Worm (Caenorhabditis elegans) whole organism, L1 larva: Measurements from ENCODE around the gene eat-3.

ENCODE experiments used
- C04F5.9 ChIP-seq: sonication (generic microtip); optimal IDR thresholded peaks from 2 replicates; lab custom pipeline; 2016; ENCODE audit warnings: missing genetic modification characterization, missing compliant biosample characterization
- C16A3.4 ChIP-seq: fragments of 150-350 bp; optimal IDR thresholded peaks from 2 replicates; lab custom pipeline; 2014; ENCODE audit warnings: missing biosample characterization, missing genetic modification characterization
- C34B4.2 ChIP-seq: sonication (generic microtip); optimal IDR thresholded peaks from 2 replicates; lab custom pipeline; 2017; ENCODE audit warnings: mild to moderate bottlenecking, missing genetic modification characterization, missing compliant biosample characterization
- F16B12.6 ChIP-seq: fragments of 150-350 bp; optimal IDR thresholded peaks from 2 replicates; lab custom pipeline; 2014; ENCODE audit warnings: missing biosample characterization, missing genetic modification characterization
- alr-1 ChIP-seq: fragments of 200-800 bp; sonication (Bioruptor generic); optimal IDR thresholded peaks from 2 replicates; lab custom pipeline; 2018; ENCODE audit warnings: borderline replicate concordance, mild to moderate bottlenecking, missing genetic modification characterization, missing compliant biosample characterization
- aly-2 ChIP-seq: fragments of 150-350 bp; optimal IDR thresholded peaks from 2 replicates; lab custom pipeline; 2014; ENCODE audit warnings: missing biosample characterization, missing genetic modification characterization
- ama-1 ChIP-seq: fragments of 150-350 bp; optimal IDR thresholded peaks from 2 replicates; lab custom pipeline; 2014
- blmp-1 ChIP-seq: fragments of 150-350 bp; optimal IDR thresholded peaks from 2 replicates; lab custom pipeline; 2014; ENCODE audit warnings: missing biosample characterization, missing genetic modification characterization
- ceh-8 ChIP-seq: fragments of 200-800 bp; sonication (Bioruptor generic); optimal IDR thresholded peaks from 2 replicates; lab custom pipeline; 2018; ENCODE audit warnings: mild to moderate bottlenecking, missing genetic modification characterization, moderate library complexity, missing compliant biosample characterization
- ceh-88 ChIP-seq: fragments of 200-800 bp; sonication (Bioruptor generic); IDR thresholded peaks from 2 replicates; pipeline ENCODE4 v1.3.6; 2022; ENCODE audit warnings: missing genetic modification characterization, missing compliant biosample characterization
- ceh-90 ChIP-seq: sonication (generic microtip); optimal IDR thresholded peaks from 2 replicates; lab custom pipeline; 2016; ENCODE audit warnings: missing genetic modification characterization, missing compliant biosample characterization
- dpl-1 ChIP-seq, 3 experiments: fragments of 150-350 bp in 2 of 3; sonication (generic microtip) in 1 of 3; optimal IDR thresholded peaks; 2 replicates each; lab custom pipeline; 2014 to 2017; ENCODE audit warnings: missing biosample characterization in 3 of 3, missing genetic modification characterization in 3 of 3, missing genetic modification reagents in 3 of 3
- efl-3 ChIP-seq: fragments of 200-800 bp; sonication (Bioruptor generic); optimal IDR thresholded peaks from 2 replicates; lab custom pipeline; 2018; ENCODE audit warnings: mild to moderate bottlenecking, missing genetic modification characterization, missing compliant biosample characterization
- egl-13 ChIP-seq: sonication (generic microtip); optimal IDR thresholded peaks from 2 replicates; lab custom pipeline; 2016; ENCODE audit warnings: missing genotype, missing genetic modification reagents, missing genetic modification characterization, missing compliant biosample characterization
- elt-3 ChIP-seq, 6 experiments: fragments of 150-350 bp in 1 of 6; sonication (generic microtip); optimal IDR thresholded peaks; 2 replicates each; lab custom pipeline; 2017 to 2018; ENCODE audit warnings: missing biosample characterization in 6 of 6, missing genetic modification characterization in 6 of 6, inconsistent platforms in 1 of 6
- fkh-10 ChIP-seq: sonication (generic microtip); optimal IDR thresholded peaks from 2 replicates; lab custom pipeline; 2017; ENCODE audit warnings: missing biosample characterization, missing genetic modification reagents, missing genetic modification characterization
- fkh-4 ChIP-seq: sonication (generic microtip); optimal IDR thresholded peaks from 2 replicates; lab custom pipeline; 2016; ENCODE audit warnings: missing compliant biosample characterization, missing genetic modification characterization, borderline replicate concordance
- fkh-8 ChIP-seq: sonication (generic microtip); optimal IDR thresholded peaks from 2 replicates; lab custom pipeline; 2016; ENCODE audit warnings: mild to moderate bottlenecking, missing genetic modification characterization, missing compliant biosample characterization
- fos-1 ChIP-seq: fragments of 150-350 bp; optimal IDR thresholded peaks from 2 replicates; lab custom pipeline; 2014; ENCODE audit warnings: missing biosample characterization, missing genetic modification characterization
- hlh-4 ChIP-seq: sonication (generic microtip); optimal IDR thresholded peaks from 2 replicates; lab custom pipeline; 2016; ENCODE audit warnings: mild to moderate bottlenecking, missing genetic modification characterization, missing compliant biosample characterization
- hpl-2 ChIP-seq: fragments of 150-350 bp; optimal IDR thresholded peaks from 2 replicates; lab custom pipeline; 2014; ENCODE audit warnings: missing biosample characterization, missing genetic modification reagents, missing genetic modification characterization
- irx-1 ChIP-seq: sonication (generic microtip); optimal IDR thresholded peaks from 2 replicates; lab custom pipeline; 2016; ENCODE audit warnings: missing genetic modification characterization, missing compliant biosample characterization
- isw-1 ChIP-seq: fragments of 200-800 bp; sonication (Bioruptor generic); IDR thresholded peaks from 2 replicates; pipeline ENCODE4 v1.3.6; 2022; ENCODE audit warnings: missing genetic modification characterization, missing compliant biosample characterization
- jun-1 ChIP-seq: fragments of 150-350 bp; optimal IDR thresholded peaks from 2 replicates; lab custom pipeline; 2014; ENCODE audit warnings: missing biosample characterization, missing genetic modification reagents, missing genetic modification characterization
- lin-13 ChIP-seq: fragments of 150-350 bp; optimal IDR thresholded peaks from 2 replicates; lab custom pipeline; 2014; ENCODE audit warnings: missing biosample characterization, missing genetic modification reagents, missing genetic modification characterization
- lin-35 ChIP-seq, 2 experiments: fragments of 150-350 bp; optimal IDR thresholded peaks; 2 replicates each; lab custom pipeline; 2014; ENCODE audit warnings: missing biosample characterization in 2 of 2, missing genetic modification characterization in 2 of 2, missing genetic modification reagents in 2 of 2
- lsy-2 ChIP-seq, 2 experiments: fragments of 150-350 bp; optimal IDR thresholded peaks; 2 replicates each; lab custom pipeline; 2014; ENCODE audit warnings: missing biosample characterization in 2 of 2, missing genetic modification characterization in 2 of 2
- mab-9 ChIP-seq: fragments of 200-800 bp; sonication (Bioruptor generic); IDR thresholded peaks from 2 replicates; pipeline ENCODE4 v1.3.6; 2022; ENCODE audit warnings: missing genetic modification reagents, missing genetic modification characterization, missing compliant biosample characterization
- mdl-1 ChIP-seq, 2 experiments: fragments of 150-350 bp; optimal IDR thresholded peaks; 2 replicates each; lab custom pipeline; 2014 to 2017; ENCODE audit warnings: missing biosample characterization in 2 of 2, missing genetic modification characterization in 2 of 2, inconsistent platforms in 1 of 2
- mef-2 ChIP-seq: fragments of 150-350 bp; optimal IDR thresholded peaks from 2 replicates; lab custom pipeline; 2014; ENCODE audit warnings: missing biosample characterization, missing genetic modification characterization
- nhr-19 ChIP-seq: fragments of 200-800 bp; sonication (Bioruptor generic); conservative IDR thresholded peaks from 2 replicates; pipeline ENCODE4 v1.3.6; 2022; ENCODE audit warnings: missing genetic modification characterization, missing compliant biosample characterization
- nhr-20 ChIP-seq: sonication (generic microtip); optimal IDR thresholded peaks from 2 replicates; lab custom pipeline; 2016; ENCODE audit warnings: mild to moderate bottlenecking, missing genetic modification characterization, missing compliant biosample characterization
- nhr-28 ChIP-seq: fragments of 150-350 bp; optimal IDR thresholded peaks from 2 replicates; lab custom pipeline; 2014; ENCODE audit warnings: missing biosample characterization, missing genetic modification characterization
- nhr-76 ChIP-seq: sonication (generic microtip); optimal IDR thresholded peaks from 2 replicates; lab custom pipeline; 2017; ENCODE audit warnings: missing biosample characterization, missing genetic modification characterization
- nhr-77 ChIP-seq: fragments of 150-350 bp; optimal IDR thresholded peaks from 2 replicates; lab custom pipeline; 2014; ENCODE audit warnings: missing biosample characterization, missing genetic modification characterization
- nhr-85 ChIP-seq: sonication (generic microtip); peaks from one replicate; lab custom pipeline; 2016; ENCODE audit warnings: missing genetic modification characterization, inconsistent platforms, missing compliant biosample characterization
- pax-3 ChIP-seq: fragments of 200-800 bp; sonication (Bioruptor generic); optimal IDR thresholded peaks from 2 replicates; lab custom pipeline; 2018; ENCODE audit warnings: mild to moderate bottlenecking, missing genetic modification characterization, moderate library complexity, missing compliant biosample characterization
- pqm-1 ChIP-seq: sonication (generic microtip); optimal IDR thresholded peaks from 3 replicates; lab custom pipeline; 2017; ENCODE audit warnings: missing biosample characterization, missing genetic modification characterization
- skn-1 ChIP-seq: fragments of 150-350 bp; optimal IDR thresholded peaks from 2 replicates; lab custom pipeline; 2014; ENCODE audit warnings: missing biosample characterization, missing genetic modification characterization
- sptf-1 ChIP-seq: fragments of 150-350 bp; optimal IDR thresholded peaks from 2 replicates; lab custom pipeline; 2014; ENCODE audit warnings: missing biosample characterization, missing genetic modification characterization
- sup-37 ChIP-seq: fragments of 200-800 bp; sonication (Bioruptor generic); optimal IDR thresholded peaks from 2 replicates; lab custom pipeline; 2018; ENCODE audit warnings: mild to moderate bottlenecking, missing genetic modification characterization, missing compliant biosample characterization
- tbx-2 ChIP-seq: sonication (generic microtip); optimal IDR thresholded peaks from 2 replicates; lab custom pipeline; 2016; ENCODE audit warnings: missing genetic modification characterization, missing compliant biosample characterization
- unc-130 ChIP-seq: fragments of 150-350 bp; optimal IDR thresholded peaks from 2 replicates; lab custom pipeline; 2017; ENCODE audit warnings: missing biosample characterization, missing genetic modification characterization, inconsistent platforms
- unc-30 ChIP-seq: sonication (generic microtip); optimal IDR thresholded peaks from 2 replicates; lab custom pipeline; 2017; ENCODE audit warnings: missing biosample characterization, missing genetic modification characterization
- unc-62 ChIP-seq: fragments of 150-350 bp; optimal IDR thresholded peaks from 2 replicates; lab custom pipeline; 2014; ENCODE audit warnings: missing biosample characterization, missing genetic modification reagents, missing genetic modification characterization
- unc-98 ChIP-seq: fragments of 200-800 bp; sonication (Bioruptor generic); IDR thresholded peaks from 2 replicates; pipeline ENCODE4 v1.3.6; 2022; ENCODE audit warnings: missing genetic modification characterization, missing compliant biosample characterization
- vab-15 ChIP-seq: sonication (generic microtip); optimal IDR thresholded peaks from 2 replicates; lab custom pipeline; 2017; ENCODE audit warnings: missing genotype, mild to moderate bottlenecking, missing genetic modification characterization, missing compliant biosample characterization
- xbp-1 ChIP-seq: sonication (generic microtip); optimal IDR thresholded peaks from 2 replicates; lab custom pipeline; 2016; ENCODE audit warnings: missing genetic modification characterization, missing compliant biosample characterization
- zag-1 ChIP-seq: fragments of 150-350 bp; optimal IDR thresholded peaks from 2 replicates; lab custom pipeline; 2014; ENCODE audit warnings: missing biosample characterization, missing genetic modification characterization
- zip-4 ChIP-seq: fragments of 200-800 bp; sonication (Bioruptor generic); optimal IDR thresholded peaks from 2 replicates; lab custom pipeline; 2018; ENCODE audit warnings: mild to moderate bottlenecking, missing genetic modification characterization, moderate library complexity, missing compliant biosample characterization
- ztf-11 ChIP-seq, 2 experiments: sonication (generic microtip); optimal IDR thresholded peaks; 2 replicates each; lab custom pipeline; 2016 to 2017; ENCODE audit warnings: missing genetic modification characterization in 2 of 2, missing biosample characterization in 1 of 2, missing compliant biosample characterization in 1 of 2

eat-3 gene

ce11 chrII:9282787-9283186, 41.9 kb upstream of the eat-3 start (continued):
- peak; percentile 26 for TF ChIP-seq unc-62 (GFP tag; lab: Kevin White, UChicago)
- peak; percentile 89 for TF ChIP-seq C16A3.4
- TF ChIP-seq isw-1 (GFP tag; lab: Robert Waterston, UW): peak; percentile 62
- peak; percentile 46 for TF ChIP-seq egl-13 (tag; lab: Kevin White, UChicago)

ce11 chrII:9283668-9284357, 40.9 kb upstream of the eat-3 start:
- no peak for TF ChIP-seq fos-1 (tag; lab: Kevin White, UChicago)
- peak; percentile 86 for TF ChIP-seq nhr-19 (GFP tag; lab: Robert Waterston, UW)
- TF ChIP-seq dpl-1 (GFP tag; optimal IDR thresholded peaks at IDR 0.05; lab: Kevin White, UChicago): peak in 2 of 3 experiments; percentile 19 to 51
- TF ChIP-seq C34B4.2 (tag; lab: Kevin White, UChicago): no peak
- peak; percentile 33 for TF ChIP-seq fkh-8 (tag; lab: Kevin White, UChicago)
- TF ChIP-seq efl-3 (GFP tag; lab: Kevin White, UChicago): no peak
- peak; percentile 79 for TF ChIP-seq blmp-1 (tag; lab: Kevin White, UChicago)
- TF ChIP-seq fkh-4 (tag; lab: Kevin White, UChicago): no peak
- no peak for TF ChIP-seq nhr-28 (tag; lab: Kevin White, UChicago)
- TF ChIP-seq ztf-11 (tag; optimal IDR thresholded peaks at IDR 0.05; lab: Kevin White, UChicago): no peak
- no peak for TF ChIP-seq mab-9 (GFP tag; lab: Robert Waterston, UW)
- peak in 1 of 2 experiments; percentile 98 for TF ChIP-seq mdl-1 (tag; optimal IDR thresholded peaks at IDR 0.05; lab: Kevin White, UChicago)
- peak; percentile 63 for TF ChIP-seq ama-1 (lab: Kevin White, UChicago)
- peak; percentile 93 for TF ChIP-seq nhr-20
- no peak for TF ChIP-seq ceh-90 (tag; lab: Kevin White, UChicago)
- no peak for TF ChIP-seq fkh-10
- TF ChIP-seq nhr-77 (tag; lab: Kevin White, UChicago): no peak
- TF ChIP-seq nhr-85 (tag; lab: Kevin White, UChicago): peak; percentile 93
- TF ChIP-seq lin-13 (GFP tag; lab: Kevin White, UChicago): peak; percentile 69
- TF ChIP-seq F16B12.6 (tag; lab: Kevin White, UChicago): no peak
- no peak for TF ChIP-seq zag-1 (tag; lab: Kevin White, UChicago)
- TF ChIP-seq unc-130 (tag; lab: Kevin White, UChicago): peak; percentile 97
- TF ChIP-seq ceh-8 (GFP tag; lab: Kevin White, UChicago): no peak
- TF ChIP-seq unc-98: no peak
- no peak for TF ChIP-seq mef-2
- no peak for TF ChIP-seq sup-37 (GFP tag; lab: Kevin White, UChicago)
- peak; percentile 57 for TF ChIP-seq irx-1 (tag; lab: Kevin White, UChicago)
- no peak for TF ChIP-seq C04F5.9 (tag; lab: Kevin White, UChicago)
- TF ChIP-seq pax-3: no peak
- no peak for TF ChIP-seq egl-13 (tag; lab: Kevin White, UChicago)
- no peak for TF ChIP-seq pqm-1 (tag; lab: Kevin White, UChicago)
- peak in 2 of 6 experiments; percentile 88 to 97 for TF ChIP-seq elt-3 (tag; optimal IDR thresholded peaks at IDR 0.05; lab: Kevin White, UChicago)
- no peak for TF ChIP-seq sptf-1 (tag; lab: Kevin White, UChicago)
- TF ChIP-seq vab-15: peak; percentile 46
- no peak for TF ChIP-seq nhr-76
- TF ChIP-seq ceh-88 (GFP tag; lab: Robert Waterston, UW): peak; percentile 50; the same call in 1 of the 2 replicates
- TF ChIP-seq aly-2: no peak
- no peak for TF ChIP-seq alr-1 (tag; lab: Kevin White, UChicago)
- TF ChIP-seq zip-4 (GFP tag; lab: Kevin White, UChicago): peak; percentile 29
- TF ChIP-seq lsy-2 (tag; optimal IDR thresholded peaks at IDR 0.05; lab: Kevin White, UChicago): peak; percentile 78 to 87
- peak; percentile 53 for TF ChIP-seq xbp-1 (tag; lab: Kevin White, UChicago)
- no peak for TF ChIP-seq hlh-4 (tag; lab: Kevin White, UChicago)
- TF ChIP-seq lin-35 (GFP tag; optimal IDR thresholded peaks at IDR 0.05; lab: Kevin White, UChicago): peak; percentile 28 to 72
- no peak for TF ChIP-seq hpl-2 (GFP tag; lab: Kevin White, UChicago)
- peak; percentile 73 for TF ChIP-seq jun-1 (tag; lab: Kevin White, UChicago)
- TF ChIP-seq tbx-2 (tag; lab: Kevin White, UChicago): peak; percentile 75
- peak; percentile 66 for TF ChIP-seq skn-1 (tag; lab: Kevin White, UChicago)
- no peak for TF ChIP-seq unc-30 (tag; lab: Kevin White, UChicago)
